Fruit fly (Drosophila melanogaster) whole organism, embryonic: Measurements from ENCODE around the gene Pfdn2.

Experiments
- BtbVII ChIP-seq: fragments of 200-800 bp; sonication (Bioruptor generic); optimal IDR thresholded peaks from 3 replicates; lab custom pipeline; 2017; ENCODE audit warnings: missing biosample characterization, mild to moderate bottlenecking, missing genetic modification characterization
- C15 ChIP-seq: fragments of 200-800 bp; sonication (Bioruptor generic); IDR thresholded peaks from 3 replicates; pipeline ENCODE4 v1.3.6; 2022; ENCODE audit warnings: missing biosample characterization, missing genetic modification characterization
- CG10147 ChIP-seq: fragments of 200-800 bp; sonication (Bioruptor generic); optimal IDR thresholded peaks from 2 replicates; lab custom pipeline; 2019; ENCODE audit warnings: missing biosample characterization, mild to moderate bottlenecking, missing genetic modification characterization, moderate library complexity
- CG1024 ChIP-seq: fragments of 200-800 bp; sonication (Bioruptor generic); IDR thresholded peaks from 2 replicates; pipeline ENCODE4 v1.3.6; 2022; ENCODE audit warnings: missing biosample characterization, missing genetic modification characterization
- CG10274 ChIP-seq: fragments of 200-800 bp; sonication (Bioruptor generic); optimal IDR thresholded peaks from 3 replicates; lab custom pipeline; 2017; ENCODE audit warnings: missing biosample characterization, mild to moderate bottlenecking, missing genetic modification characterization
- CG10366 ChIP-seq: fragments of 200-800 bp; sonication (Bioruptor generic); IDR thresholded peaks from 2 replicates; pipeline ENCODE4 v1.3.6; 2022; ENCODE audit warnings: missing biosample characterization, missing genetic modification characterization
- CG12744 ChIP-seq: fragments of 200-800 bp; sonication (Bioruptor generic); optimal IDR thresholded peaks from 2 replicates; lab custom pipeline; 2016; ENCODE audit warnings: missing biosample characterization, missing genetic modification characterization
- CG14050 ChIP-seq: fragments of 200-800 bp; sonication (Bioruptor generic); IDR thresholded peaks from 3 replicates; pipeline ENCODE4 v1.3.6; 2022; ENCODE audit warnings: missing biosample characterization, missing genetic modification characterization
- CG14965 ChIP-seq: fragments of 200-800 bp; sonication (Bioruptor generic); optimal IDR thresholded peaks from 2 replicates; lab custom pipeline; 2016; ENCODE audit warnings: missing biosample characterization, missing genetic modification characterization, borderline replicate concordance
- CG15269 ChIP-seq: fragments of 200-800 bp; sonication (Bioruptor generic); optimal IDR thresholded peaks from 2 replicates; lab custom pipeline; 2018; ENCODE audit warnings: missing biosample characterization, mild to moderate bottlenecking, missing genetic modification characterization, moderate library complexity
- CG18619 ChIP-seq: fragments of 200-800 bp; sonication (Bioruptor generic); optimal IDR thresholded peaks from 3 replicates; lab custom pipeline; 2017; ENCODE audit warnings: missing biosample characterization, mild to moderate bottlenecking, missing genetic modification characterization
- CG2875 ChIP-seq: fragments of 200-800 bp; sonication (Bioruptor generic); optimal IDR thresholded peaks from 2 replicates; lab custom pipeline; 2017; ENCODE audit warnings: missing biosample characterization, mild to moderate bottlenecking, missing genetic modification characterization, missing genetic modification reagents
- CG2889 ChIP-seq: fragments of 200-800 bp; sonication (Bioruptor generic); IDR thresholded peaks from 3 replicates; pipeline ENCODE4 v1.3.6; 2022; ENCODE audit warnings: missing biosample characterization, missing genetic modification characterization
- CG32532 ChIP-seq: fragments of 200-800 bp; sonication (Bioruptor generic); IDR thresholded peaks from 2 replicates; pipeline ENCODE4 v1.3.6; 2022; ENCODE audit warnings: missing biosample characterization, missing genetic modification characterization
- CG7963 ChIP-seq: fragments of 200-800 bp; sonication (Bioruptor generic); IDR thresholded peaks from 3 replicates; pipeline ENCODE4 v1.3.6; 2022; ENCODE audit warnings: missing biosample characterization, missing genetic modification characterization; ENCODE audit not compliant: partially characterized antibody
- CG8281 ChIP-seq: fragments of 200-800 bp; sonication (Bioruptor generic); optimal IDR thresholded peaks from 2 replicates; lab custom pipeline; 2018; ENCODE audit warnings: missing biosample characterization, mild to moderate bottlenecking, missing genetic modification characterization, moderate library complexity
- CG8478 ChIP-seq: fragments of >200 bp; optimal IDR thresholded peaks from 2 replicates; lab custom pipeline; 2018
- Dll ChIP-seq: fragments of 200-800 bp; sonication (Bioruptor generic); IDR thresholded peaks from 4 replicates; pipeline ENCODE4 v1.3.6; 2022; ENCODE audit warnings: missing biosample characterization, missing genetic modification characterization; ENCODE audit not compliant: partially characterized antibody
- Doc3 ChIP-seq: fragments of 200-800 bp; sonication (Bioruptor generic); IDR thresholded peaks from 3 replicates; pipeline ENCODE4 v1.3.6; 2022; ENCODE audit warnings: missing biosample characterization, missing genetic modification characterization; ENCODE audit not compliant: partially characterized antibody
- Elba2 ChIP-seq: fragments of 200-800 bp; sonication (Bioruptor generic); optimal IDR thresholded peaks from 3 replicates; lab custom pipeline; 2016; ENCODE audit warnings: missing biosample characterization, missing genetic modification characterization
- Ets65A ChIP-seq: fragments of 200-800 bp; sonication (Bioruptor generic); peaks from one replicate; lab custom pipeline; 2016; ENCODE audit warnings: missing biosample characterization, missing genetic modification characterization
- Gsc ChIP-seq: fragments of 200-800 bp; sonication (Bioruptor generic); IDR thresholded peaks from 2 replicates; pipeline ENCODE4 v1.3.6; 2022; ENCODE audit warnings: missing biosample characterization, missing genetic modification characterization
- HmgZ ChIP-seq: fragments of 200-800 bp; sonication (Bioruptor generic); optimal IDR thresholded peaks from 2 replicates; lab custom pipeline; 2018; ENCODE audit warnings: missing biosample characterization, mild to moderate bottlenecking, missing genetic modification characterization
- MESR4 ChIP-seq: fragments of 200-800 bp; sonication (Bioruptor generic); optimal IDR thresholded peaks from 2 replicates; lab custom pipeline; 2018; ENCODE audit warnings: missing biosample characterization, mild to moderate bottlenecking, missing genetic modification characterization, moderate library complexity
- Mes4 ChIP-seq: fragments of 200-800 bp; sonication (Bioruptor generic); optimal IDR thresholded peaks from 2 replicates; lab custom pipeline; 2016; ENCODE audit warnings: missing biosample characterization, missing genetic modification characterization
- Neu2 ChIP-seq: fragments of 200-800 bp; sonication (Bioruptor generic); optimal IDR thresholded peaks from 3 replicates; lab custom pipeline; 2016; ENCODE audit warnings: missing biosample characterization, missing genetic modification characterization, borderline replicate concordance
- Nf-YB ChIP-seq: fragments of 200-800 bp; sonication (Bioruptor generic); optimal IDR thresholded peaks from 3 replicates; lab custom pipeline; 2019; ENCODE audit warnings: missing biosample characterization, mild to moderate bottlenecking, missing genetic modification characterization, moderate library complexity
- Ptx1 ChIP-seq: fragments of 200-800 bp; sonication (Bioruptor generic); IDR thresholded peaks from 2 replicates; pipeline ENCODE4 v1.3.6; 2022; ENCODE audit warnings: missing biosample characterization, missing genetic modification characterization
- Sry-β ChIP-seq: fragments of 200-800 bp; sonication (Bioruptor generic); optimal IDR thresholded peaks from 2 replicates; lab custom pipeline; 2018; ENCODE audit warnings: missing biosample characterization, mild to moderate bottlenecking, missing genetic modification characterization, moderate library complexity
- bsh ChIP-seq, 2 experiments: fragments of 200-800 bp; sonication (Bioruptor generic); optimal IDR thresholded peaks; 2 replicates each; lab custom pipeline; 2017 to 2018; ENCODE audit warnings: mild to moderate bottlenecking in 2 of 2, missing biosample characterization in 2 of 2, missing genetic modification characterization in 2 of 2, moderate library complexity in 1 of 2
- caup ChIP-seq: fragments of 200-800 bp; sonication (Bioruptor generic); optimal IDR thresholded peaks from 3 replicates; lab custom pipeline; 2017; ENCODE audit warnings: missing biosample characterization, mild to moderate bottlenecking, missing genetic modification characterization, moderate library complexity; ENCODE audit not compliant: severe bottlenecking
- danr ChIP-seq: fragments of 200-800 bp; sonication (Bioruptor generic); IDR thresholded peaks from 2 replicates; pipeline ENCODE4 v1.3.6; 2022; ENCODE audit warnings: missing biosample characterization, missing genetic modification characterization
- disco-r ChIP-seq: fragments of 200-800 bp; sonication (Bioruptor generic); optimal IDR thresholded peaks from 2 replicates; lab custom pipeline; 2016; ENCODE audit warnings: missing biosample characterization, missing genetic modification characterization
- dpn ChIP-seq, 2 experiments: fragments of 200-800 bp; sonication (Bioruptor generic); optimal IDR thresholded peaks; 3 replicates each; lab custom pipeline; 2016; ENCODE audit warnings: missing biosample characterization in 2 of 2, missing genetic modification characterization in 2 of 2
- fru ChIP-seq: fragments of >200 bp; optimal IDR thresholded peaks from 2 replicates; lab custom pipeline; 2017
- gce ChIP-seq: fragments of 200-800 bp; sonication (Bioruptor generic); IDR thresholded peaks from 3 replicates; pipeline ENCODE4 v1.3.6; 2022; ENCODE audit warnings: missing biosample characterization, missing genetic modification characterization
- gcm2 ChIP-seq: fragments of 200-800 bp; sonication (Bioruptor generic); optimal IDR thresholded peaks from 2 replicates; lab custom pipeline; 2016; ENCODE audit warnings: missing biosample characterization, missing genetic modification characterization
- gro ChIP-seq: fragments of 200-800 bp; sonication (Bioruptor generic); optimal IDR thresholded peaks from 2 replicates; lab custom pipeline; 2016; ENCODE audit warnings: missing biosample characterization, missing genetic modification characterization
- jing ChIP-seq: fragments of 200-800 bp; sonication (Bioruptor generic); optimal IDR thresholded peaks from 2 replicates; lab custom pipeline; 2018; ENCODE audit warnings: missing biosample characterization, mild to moderate bottlenecking, missing genetic modification characterization
- nmo ChIP-seq: fragments of 200-800 bp; sonication (Bioruptor generic); optimal IDR thresholded peaks from 2 replicates; lab custom pipeline; 2018; ENCODE audit warnings: missing biosample characterization, mild to moderate bottlenecking, missing genetic modification characterization, moderate library complexity
- pan ChIP-seq, 4 experiments: fragments of >200 bp in 3 of 4; fragments of 200-800 bp in 1 of 4; sonication (Bioruptor generic) in 1 of 4; optimal IDR thresholded peaks in 3 of 4; IDR thresholded peaks in 1 of 4; 2 replicates each; pipeline versions ENCODE4 v1.3.6 to Lab custom; 2017 to 2022; ENCODE audit warnings: missing biosample characterization in 2 of 4, missing genetic modification characterization in 2 of 4, mixed read lengths in 1 of 4
- peb ChIP-seq: fragments of 200-800 bp; sonication (Bioruptor generic); IDR thresholded peaks from 2 replicates; pipeline ENCODE4 v1.3.6; 2022; ENCODE audit warnings: missing biosample characterization, missing genetic modification characterization
- repo ChIP-seq: fragments of 200-800 bp; sonication (Bioruptor generic); optimal IDR thresholded peaks from 2 replicates; lab custom pipeline; 2016; ENCODE audit warnings: missing biosample characterization, missing genetic modification characterization
- row ChIP-seq: fragments of 200-800 bp; sonication (Bioruptor generic); IDR thresholded peaks from 3 replicates; pipeline ENCODE4 v1.3.6; 2022; ENCODE audit warnings: missing biosample characterization, missing genetic modification characterization
- salm ChIP-seq: fragments of 200-800 bp; sonication (Bioruptor generic); optimal IDR thresholded peaks from 2 replicates; lab custom pipeline; 2018; ENCODE audit warnings: missing biosample characterization, mild to moderate bottlenecking, missing genetic modification characterization
- toy ChIP-seq: fragments of 200-800 bp; sonication (Bioruptor generic); IDR thresholded peaks from 2 replicates; pipeline ENCODE4 v1.3.6; 2022; ENCODE audit warnings: missing biosample characterization, missing genetic modification characterization
- trh ChIP-seq: fragments of 200-800 bp; sonication (Bioruptor generic); optimal IDR thresholded peaks from 2 replicates; lab custom pipeline; 2016; ENCODE audit warnings: missing biosample characterization, missing genetic modification characterization
- vfl ChIP-seq: fragments of 200-800 bp; sonication (Bioruptor generic); optimal IDR thresholded peaks from 2 replicates; lab custom pipeline; 2016; ENCODE audit warnings: missing biosample characterization, missing genetic modification characterization

The Pfdn2 gene

dm6 chr3L:11118627-11119395 lies 44.6 kb upstream of the Pfdn2 start (continued):
- TF ChIP-seq CG32532 (GFP tag; lab: Robert Waterston, UW) (peak; percentile 38; the same call in 1 of the 2 replicates), gcm2 (GFP tag; lab: Kevin White, UChicago) (peak; percentile 60), HmgZ (tag; lab: Kevin White, UChicago) (peak; percentile 94), caup (GFP tag; lab: Kevin White, UChicago) (peak; percentile 86), pan (optimal IDR thresholded peaks at IDR 0.05; lab: Kevin White, UChicago) (no peak), pan (GFP tag; optimal IDR thresholded peaks at IDR 0.05 in 1 of 2, IDR thresholded peaks at IDR 0.05 in 1 of 2) (peak in 1 of 2 experiments; percentile 47), CG2889 (GFP tag; lab: Robert Waterston, UW) (no peak), bsh (GFP tag; optimal IDR thresholded peaks at IDR 0.05; lab: Kevin White, UChicago) (peak; percentile 52 to 66), CG10274 (GFP tag; lab: Kevin White, UChicago) (peak; percentile 12), Mes4 (GFP tag; lab: Kevin White, UChicago) (peak; percentile 76), danr (peak; percentile 20; the same call in 1 of the 2 replicates), row (GFP tag; lab: Robert Waterston, UW) (peak; percentile 43), CG2875 (GFP tag; lab: Kevin White, UChicago) (peak; percentile 84), Sry-β (peak; percentile 21), Dll (no peak), vfl (GFP tag; lab: Kevin White, UChicago) (peak; percentile 24), gro (peak; percentile 72), trh (GFP tag; lab: Kevin White, UChicago) (peak; percentile 19), CG7963 (GFP tag; lab: Robert Waterston, UW) (no peak), BtbVII (GFP tag; lab: Kevin White, UChicago) (peak; percentile 73), Neu2 (no peak), salm (tag; lab: Kevin White, UChicago) (peak; percentile 37), Elba2 (GFP tag; lab: Kevin White, UChicago) (no peak), Doc3 (GFP tag; lab: Robert Waterston, UW) (peak; percentile 43; the same call in 1 of the 3 replicates), CG15269 (tag; lab: Kevin White, UChicago) (peak; percentile 62), CG8281 (peak; percentile 64), fru (lab: Kevin White, UChicago) (no peak), MESR4 (GFP tag; lab: Kevin White, UChicago) (peak; percentile 41), peb (GFP tag; lab: Robert Waterston, UW) (no peak), Ptx1 (no peak), toy (GFP tag; lab: Robert Waterston, UW) (no peak), repo (GFP tag; lab: Kevin White, UChicago) (peak; percentile 49), C15 (GFP tag; lab: Robert Waterston, UW) (0 out of 3 replicates have a peak, but pooled peaks have one; percentile 66), disco-r (GFP tag; lab: Kevin White, UChicago) (peak; percentile 76), Nf-YB (peak; percentile 67), gce (GFP tag; lab: Robert Waterston, UW) (0 out of 3 replicates have a peak, but pooled peaks have one; percentile 47), CG10147 (GFP tag; lab: Kevin White, UChicago) (peak; percentile 69), CG8478 (lab: Kevin White, UChicago) (no peak), jing (GFP tag; lab: Kevin White, UChicago) (no peak), CG18619 (GFP tag; lab: Kevin White, UChicago) (peak; percentile 76), CG1024 (GFP tag; lab: Robert Waterston, UW) (peak; percentile 68; the same call in 1 of the 2 replicates), CG10366 (GFP tag; lab: Robert Waterston, UW) (peak; percentile 24; the same call in 1 of the 2 replicates), nmo (GFP tag; lab: Kevin White, UChicago) (peak; percentile 16), dpn (GFP tag; optimal IDR thresholded peaks at IDR 0.05; lab: Kevin White, UChicago) (peak; percentile 16 to 49), CG14965 (GFP tag; lab: Kevin White, UChicago) (no peak), CG14050 (GFP tag; lab: Robert Waterston, UW) (peak; percentile 48; the same call in 1 of the 3 replicates), Ets65A (GFP tag; lab: Kevin White, UChicago) (no peak), Gsc (no peak), CG12744 (GFP tag; lab: Kevin White, UChicago) (peak; percentile 69)
